Worm (Caenorhabditis elegans): ENCODE results near the gene cgef-1.

cgef-1 gene

ce11 chrX:2809611-2810010, 37.8 kb downstream of the cgef-1 start, which contains the start of gene C14A11.9 (continued):
- TF ChIP-seq elt-4 (tag; optimal IDR thresholded peaks at IDR 0.05) (no peak), ceh-9 (tag; optimal IDR thresholded peaks at IDR 0.05) (no peak), fkh-10 (GFP tag; optimal IDR thresholded peaks at IDR 0.05) (no peak), eyg-1 (tag; optimal IDR thresholded peaks at IDR 0.05) (no peak), ahr-1 (tag; optimal IDR thresholded peaks at IDR 0.05) (peak; percentile 35), che-1 (tag; optimal IDR thresholded peaks at IDR 0.05) (peak; percentile 60), npax-4 (tag; optimal IDR thresholded peaks at IDR 0.05) (peak; percentile 10), tbx-2 (tag; optimal IDR thresholded peaks at IDR 0.05) (peak; percentile 83), pat-9 (tag; optimal IDR thresholded peaks at IDR 0.05) (peak; percentile 63), Y22D7AL.16 (tag; optimal IDR thresholded peaks at IDR 0.05) (no peak), dve-1 (tag; optimal IDR thresholded peaks at IDR 0.05) (peak; percentile 58), ceh-31 (tag; optimal IDR thresholded peaks at IDR 0.05) (peak; percentile 86), ztf-16 (tag; optimal IDR thresholded peaks at IDR 0.05) (peak; percentile 24), pros-1 (tag; optimal IDR thresholded peaks at IDR 0.05) (no peak), ref-2 (tag; optimal IDR thresholded peaks at IDR 0.05) (no peak), pha-2 (tag; optimal IDR thresholded peaks at IDR 0.05) (peak; percentile 50), K09A11.1 (tag; optimal IDR thresholded peaks at IDR 0.05; ENCODE audit: insufficient read depth) (no peak), hlh-15 (tag; optimal IDR thresholded peaks at IDR 0.05) (peak; percentile 55), pqm-1 (tag; optimal IDR thresholded peaks at IDR 0.05) (peak; percentile 32), fkh-6 (tag; optimal IDR thresholded peaks at IDR 0.05) (peak; percentile 65), K02D7.2 (tag; optimal IDR thresholded peaks at IDR 0.05) (peak; percentile 25), pag-3 (tag; optimal IDR thresholded peaks at IDR 0.05; ENCODE audit: borderline replicate concordance) (no peak), fax-1 (tag; optimal IDR thresholded peaks at IDR 0.05) (peak; percentile 19), nhr-11 (tag; optimal IDR thresholded peaks at IDR 0.05) (no peak), hlh-8 (tag; optimal IDR thresholded peaks at IDR 0.05) (peak; percentile 16), ceh-30 (tag; optimal IDR thresholded peaks at IDR 0.05) (peak; percentile 30), lim-6 (tag; optimal IDR thresholded peaks at IDR 0.05) (no peak), ttx-3 (tag; optimal IDR thresholded peaks at IDR 0.05) (peak; percentile 52), ceh-34 (tag; optimal IDR thresholded peaks at IDR 0.05) (peak; percentile 62), T23F11.4 (GFP tag; optimal IDR thresholded peaks at IDR 0.05) (no peak), rnt-1 (tag; optimal IDR thresholded peaks at IDR 0.05) (peak; percentile 73), ceh-2 (tag; optimal IDR thresholded peaks at IDR 0.05) (peak; percentile 53), ceh-19 (GFP tag; optimal IDR thresholded peaks at IDR 0.05) (peak; percentile 59), F13H6.1 (tag; optimal IDR thresholded peaks at IDR 0.05) (peak; percentile 58), sox-4 (tag; optimal IDR thresholded peaks at IDR 0.05) (peak; percentile 55), ceh-45 (GFP tag; IDR thresholded peaks at IDR 0.05) (0 out of 2 replicates have a peak, but pooled peaks have one; percentile 39), C38D4.7 (GFP tag; optimal IDR thresholded peaks at IDR 0.05) (peak; percentile 56), lin-11 (tag; optimal IDR thresholded peaks at IDR 0.05) (peak; percentile 58), ceh-24 (tag; optimal IDR thresholded peaks at IDR 0.05) (no peak), hlh-30 (tag; optimal IDR thresholded peaks at IDR 0.05; ENCODE audit: insufficient read depth) (peak; percentile 31), ets-4 (tag; optimal IDR thresholded peaks at IDR 0.05) (no peak), gmeb-2 (tag; optimal IDR thresholded peaks at IDR 0.05) (peak; percentile 39), nfya-1 (tag; optimal IDR thresholded peaks at IDR 0.05) (peak; percentile 78), ceh-14 (tag; optimal IDR thresholded peaks at IDR 0.05) (peak; percentile 75), unc-86 (tag; optimal IDR thresholded peaks at IDR 0.05) (peak; percentile 63), ceh-48 (tag; optimal IDR thresholded peaks at IDR 0.05) (peak; percentile 69)

Data from whole organism, late embryonic.